Fruit fly (Drosophila melanogaster): ENCODE data around the gene ssp2.

Gene ssp2

dm6 chr3L:13925117-13925726 is 39.8 kb upstream of the ssp2 start, which contains the start of gene Rgl (continued):
- no peak for TF ChIP-seq CG6689 (GFP tag; IDR thresholded peaks at IDR 0.05)
- no peak for TF ChIP-seq Xrp1 (GFP tag; IDR thresholded peaks at IDR 0.05)
- TF ChIP-seq Aef1 (GFP tag; IDR thresholded peaks at IDR 0.05) = 0 out of 3 replicates have a peak, but pooled peaks have one; percentile 26
- peak; percentile 47; the same call in 1 of the 2 replicates for TF ChIP-seq sob (GFP tag; IDR thresholded peaks at IDR 0.05)
- TF ChIP-seq row (GFP tag; IDR thresholded peaks at IDR 0.05) = no peak
- no peak for TF ChIP-seq Fer3 (tag; optimal IDR thresholded peaks at IDR 0.05)
- no peak for TF ChIP-seq esg (GFP tag; conservative IDR thresholded peaks at IDR 0.05)
- peak; percentile 18; the same call in 1 of the 2 replicates for TF ChIP-seq unc-4 (GFP tag; IDR thresholded peaks at IDR 0.05; ENCODE audit: partially characterized antibody)
- TF ChIP-seq ci (GFP tag; IDR thresholded peaks at IDR 0.05) = peak; percentile 54; the same call in 1 of the 3 replicates
- no peak for TF ChIP-seq Lpt (GFP tag; optimal IDR thresholded peaks at IDR 0.05)
- no peak for TF ChIP-seq ERR (GFP tag; optimal IDR thresholded peaks at IDR 0.05)
- TF ChIP-seq chinmo (GFP tag; IDR thresholded peaks at IDR 0.05; ENCODE audit: partially characterized antibody) = peak; percentile 91; the same call in 3 of the 4 replicates
- no peak for TF ChIP-seq Dll (GFP tag; IDR thresholded peaks at IDR 0.05; ENCODE audit: partially characterized antibody)
- no peak for TF ChIP-seq Mad (GFP tag; optimal IDR thresholded peaks at IDR 0.05)
- peak; percentile 56 for TF ChIP-seq gro (GFP tag; optimal IDR thresholded peaks at IDR 0.05)
- no peak for TF ChIP-seq CG6813 (GFP tag; optimal IDR thresholded peaks at IDR 0.05)
- no peak for TF ChIP-seq salm (tag; optimal IDR thresholded peaks at IDR 0.05)
- TF ChIP-seq CG6854 (GFP tag; optimal IDR thresholded peaks at IDR 0.05) = no peak
- peak; percentile 48 for TF ChIP-seq CG15479 (GFP tag; optimal IDR thresholded peaks at IDR 0.05)
- 0 out of 3 replicates have a peak, but pooled peaks have one; percentile 31 for TF ChIP-seq otp (GFP tag; IDR thresholded peaks at IDR 0.05)
- no peak for TF ChIP-seq CG5245 (GFP tag; optimal IDR thresholded peaks at IDR 0.05)
- TF ChIP-seq CG15514 (GFP tag; optimal IDR thresholded peaks at IDR 0.05) = no peak
- no peak for TF ChIP-seq zfh2 (GFP tag; optimal IDR thresholded peaks at IDR 0.05)
- no peak for TF ChIP-seq CG10959 (GFP tag; IDR thresholded peaks at IDR 0.05)
- TF ChIP-seq pan (optimal IDR thresholded peaks at IDR 0.05) = no peak
- no peak for TF ChIP-seq pan (GFP tag; optimal IDR thresholded peaks at IDR 0.05 in 1 of 2, IDR thresholded peaks at IDR 0.05 in 1 of 2)
- no peak for TF ChIP-seq ham (GFP tag; IDR thresholded peaks at IDR 0.05)
- TF ChIP-seq CG30020 (tag; optimal IDR thresholded peaks at IDR 0.05) = no peak
- no peak for TF ChIP-seq E2f1 (GFP tag; IDR thresholded peaks at IDR 0.05)
- no peak for TF ChIP-seq cwo (GFP tag; optimal IDR thresholded peaks at IDR 0.05)
- no peak for TF ChIP-seq bcd (GFP tag; optimal IDR thresholded peaks at IDR 0.05)
- TF ChIP-seq CG17186 (GFP tag; optimal IDR thresholded peaks at IDR 0.05) = no peak
- TF ChIP-seq cad (GFP tag; optimal IDR thresholded peaks at IDR 0.05) = no peak
- TF ChIP-seq CG16813 (GFP tag; IDR thresholded peaks at IDR 0.05; ENCODE audit: partially characterized antibody) = 0 out of 3 replicates have a peak, but pooled peaks have one; percentile 20
- TF ChIP-seq HLHmδ (GFP tag; optimal IDR thresholded peaks at IDR 0.05) = peak; percentile 57
- TF ChIP-seq CG6765 (GFP tag; optimal IDR thresholded peaks at IDR 0.05) = no peak
- TF ChIP-seq pfk (GFP tag; optimal IDR thresholded peaks at IDR 0.05) = no peak
- TF ChIP-seq gsb-n (tag; optimal IDR thresholded peaks at IDR 0.05) = no peak
- TF ChIP-seq NFAT (GFP tag; IDR thresholded peaks at IDR 0.05) = peak; percentile 43; the same call in 1 of the 2 replicates
- no peak for TF ChIP-seq Taf1 (GFP tag; IDR thresholded peaks at IDR 0.05)
- TF ChIP-seq tin (GFP tag; optimal IDR thresholded peaks at IDR 0.05) = no peak
- no peak for TF ChIP-seq Ets65A (GFP tag)
- no peak for TF ChIP-seq CG11695 (GFP tag; IDR thresholded peaks at IDR 0.05)
- no peak for TF ChIP-seq CG11093 (GFP tag; IDR thresholded peaks at IDR 0.05)
- peak; percentile 3 for TF ChIP-seq CG34376 (GFP tag; optimal IDR thresholded peaks at IDR 0.05)
- TF ChIP-seq Mes4 (GFP tag; optimal IDR thresholded peaks at IDR 0.05) = no peak
- no peak for TF ChIP-seq CG13123 (GFP tag; optimal IDR thresholded peaks at IDR 0.05)
- TF ChIP-seq NfI (GFP tag; optimal IDR thresholded peaks at IDR 0.05) = no peak
- no peak for TF ChIP-seq GATAe (GFP tag; conservative IDR thresholded peaks at IDR 0.05)
- no peak for TF ChIP-seq CG4424 (GFP tag; optimal IDR thresholded peaks at IDR 0.05)
- TF ChIP-seq sd (tag; optimal IDR thresholded peaks at IDR 0.05) = peak; percentile 30
